Worm (Caenorhabditis elegans) whole organism, L1 larva: ENCODE data around the gene snt-6.

ENCODE experiments used
- efl-1 ChIP-seq, 4 experiments: fragments of 150-350 bp; optimal IDR thresholded peaks in 3 of 4; peaks in 1 of 4; 1 replicate in 1 of 4; 2 replicates in 3 of 4; lab custom pipeline; 2014; ENCODE audit warnings: missing biosample characterization in 2 of 4, missing genetic modification characterization in 2 of 4, missing genetic modification reagents in 2 of 4
- fkh-10 ChIP-seq: sonication (generic microtip); optimal IDR thresholded peaks from 2 replicates; lab custom pipeline; 2017; ENCODE audit warnings: missing biosample characterization, missing genetic modification reagents, missing genetic modification characterization
- fkh-4 ChIP-seq: sonication (generic microtip); optimal IDR thresholded peaks from 2 replicates; lab custom pipeline; 2016; ENCODE audit warnings: missing compliant biosample characterization, missing genetic modification characterization, borderline replicate concordance
- irx-1 ChIP-seq: sonication (generic microtip); optimal IDR thresholded peaks from 2 replicates; lab custom pipeline; 2016; ENCODE audit warnings: missing genetic modification characterization, missing compliant biosample characterization
- jun-1 ChIP-seq: fragments of 150-350 bp; optimal IDR thresholded peaks from 2 replicates; lab custom pipeline; 2014; ENCODE audit warnings: missing biosample characterization, missing genetic modification reagents, missing genetic modification characterization
- mab-9 ChIP-seq: fragments of 200-800 bp; sonication (Bioruptor generic); IDR thresholded peaks from 2 replicates; pipeline ENCODE4 v1.3.6; 2022; ENCODE audit warnings: missing genetic modification reagents, missing genetic modification characterization, missing compliant biosample characterization
- mdl-1 ChIP-seq, 2 experiments: fragments of 150-350 bp; optimal IDR thresholded peaks; 2 replicates each; lab custom pipeline; 2014 to 2017; ENCODE audit warnings: missing biosample characterization in 2 of 2, missing genetic modification characterization in 2 of 2, inconsistent platforms in 1 of 2
- nhr-237 ChIP-seq: fragments of 150-350 bp; optimal IDR thresholded peaks from 2 replicates; lab custom pipeline; 2014; ENCODE audit warnings: missing biosample characterization, missing genetic modification characterization
- nhr-28 ChIP-seq: fragments of 150-350 bp; optimal IDR thresholded peaks from 2 replicates; lab custom pipeline; 2014; ENCODE audit warnings: missing biosample characterization, missing genetic modification characterization
- pqm-1 ChIP-seq: sonication (generic microtip); optimal IDR thresholded peaks from 3 replicates; lab custom pipeline; 2017; ENCODE audit warnings: missing biosample characterization, missing genetic modification characterization
- rnt-1 ChIP-seq: sonication (generic microtip); optimal IDR thresholded peaks from 2 replicates; lab custom pipeline; 2016; ENCODE audit warnings: mild to moderate bottlenecking, missing genetic modification characterization, moderate library complexity, missing compliant biosample characterization
- sup-37 ChIP-seq: fragments of 200-800 bp; sonication (Bioruptor generic); optimal IDR thresholded peaks from 2 replicates; lab custom pipeline; 2018; ENCODE audit warnings: mild to moderate bottlenecking, missing genetic modification characterization, missing compliant biosample characterization
- tbx-2 ChIP-seq: sonication (generic microtip); optimal IDR thresholded peaks from 2 replicates; lab custom pipeline; 2016; ENCODE audit warnings: missing genetic modification characterization, missing compliant biosample characterization
- ztf-11 ChIP-seq, 2 experiments: sonication (generic microtip); optimal IDR thresholded peaks; 2 replicates each; lab custom pipeline; 2016 to 2017; ENCODE audit warnings: missing genetic modification characterization in 2 of 2, missing biosample characterization in 1 of 2, missing compliant biosample characterization in 1 of 2

DNA sequence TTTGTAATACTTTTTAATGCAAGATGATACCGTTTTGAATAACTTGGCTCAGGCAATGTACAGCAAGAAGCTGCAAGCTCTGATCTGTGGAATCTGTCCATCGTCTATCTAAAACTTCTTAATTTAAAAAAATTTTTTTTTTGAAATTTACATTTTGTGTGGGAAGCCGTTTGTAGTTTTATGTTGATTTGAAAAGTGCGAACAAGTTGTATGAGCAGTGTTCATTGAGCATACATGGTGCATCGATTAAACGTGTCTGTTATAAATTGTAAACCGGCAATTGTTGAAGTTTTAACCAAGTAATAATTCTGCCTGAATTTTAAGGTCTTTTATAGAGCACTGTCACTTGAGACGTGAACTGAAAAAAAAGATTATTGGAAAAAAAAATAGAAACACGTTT, 33.5 kb upstream of the snt-6 start, which contains the start of gene Y39F10A.6:
- no peak for TF ChIP-seq fkh-10 (GFP tag; lab: Kevin White, UChicago)
- no peak for TF ChIP-seq ztf-11 (tag; optimal IDR thresholded peaks at IDR 0.05; lab: Kevin White, UChicago)
- TF ChIP-seq fkh-4: no peak
- no peak for TF ChIP-seq efl-1 (optimal IDR thresholded peaks at IDR 0.05; lab: Kevin White, UChicago)
- TF ChIP-seq efl-1 (GFP tag; optimal IDR thresholded peaks at IDR 0.05 in 1 of 2; lab: Kevin White, UChicago): no peak
- TF ChIP-seq mab-9: no peak
- TF ChIP-seq mdl-1 (tag; optimal IDR thresholded peaks at IDR 0.05; lab: Kevin White, UChicago): no peak
- TF ChIP-seq jun-1 (tag; lab: Kevin White, UChicago): no peak
- TF ChIP-seq sup-37 (GFP tag; lab: Kevin White, UChicago): no peak
- TF ChIP-seq tbx-2 (tag; lab: Kevin White, UChicago): no peak
- TF ChIP-seq rnt-1 (tag; lab: Kevin White, UChicago): no peak
- TF ChIP-seq pqm-1 (tag; lab: Kevin White, UChicago): no peak
- TF ChIP-seq nhr-237 (tag; lab: Kevin White, UChicago): no peak
- no peak for TF ChIP-seq irx-1 (tag; lab: Kevin White, UChicago)
- TF ChIP-seq nhr-28 (tag; lab: Kevin White, UChicago): no peak
